Fruit fly (Drosophila melanogaster): Measurements from ENCODE around the gene CG6813.
A peak's percentile ranks its signal among the peaks of the same experiment; 100 is the strongest.

CG6813 gene

dm6 chr3R:11623025-11623424 is 3.4 kb downstream of the CG6813 start, which contains the start of gene CG14711 (continued):
- no peak; the same call in 1 of the 2 replicates for TF ChIP-seq CG31441 (GFP tag; IDR thresholded peaks at IDR 0.05)
- TF ChIP-seq CG13775 (GFP tag; optimal IDR thresholded peaks at IDR 0.05), result peak; percentile 92
- TF ChIP-seq CG3407 (GFP tag; optimal IDR thresholded peaks at IDR 0.05), result peak; percentile 62
- TF ChIP-seq NC2α (GFP tag; optimal IDR thresholded peaks at IDR 0.05), result peak; percentile 27
- peak; percentile 82; the same call in 2 of the 3 replicates for TF ChIP-seq C15 (GFP tag; IDR thresholded peaks at IDR 0.05)
- no peak for TF ChIP-seq Dfd (GFP tag; optimal IDR thresholded peaks at IDR 0.05)
- no peak for TF ChIP-seq Dek (tag; optimal IDR thresholded peaks at IDR 0.05)
- peak; percentile 69 for TF ChIP-seq kni (GFP tag; optimal IDR thresholded peaks at IDR 0.05)
- TF ChIP-seq HLH4C (GFP tag; IDR thresholded peaks at IDR 0.05; ENCODE audit: partially characterized antibody), result peak; percentile 77
- peak; percentile 91 for TF ChIP-seq CG13424 (tag; optimal IDR thresholded peaks at IDR 0.05)
- peak; percentile 86 for TF ChIP-seq Chrac-16 (GFP tag; optimal IDR thresholded peaks at IDR 0.05)
- peak; percentile 68 for TF ChIP-seq Antp (GFP tag; optimal IDR thresholded peaks at IDR 0.05)
- peak; percentile 87 for TF ChIP-seq Max (GFP tag; optimal IDR thresholded peaks at IDR 0.05)
- peak; percentile 61 for TF ChIP-seq CG7786 (GFP tag; optimal IDR thresholded peaks at IDR 0.05)
- TF ChIP-seq her (GFP tag; optimal IDR thresholded peaks at IDR 0.05), result no peak
- TF ChIP-seq CG15011 (GFP tag; optimal IDR thresholded peaks at IDR 0.05), result no peak
- peak; percentile 75 for TF ChIP-seq pho (GFP tag; optimal IDR thresholded peaks at IDR 0.05)
- peak; percentile 89 for TF ChIP-seq Hsf (GFP tag; optimal IDR thresholded peaks at IDR 0.05)
- peak; percentile 10 for TF ChIP-seq pb (GFP tag; optimal IDR thresholded peaks at IDR 0.05)
- peak; percentile 96 for TF ChIP-seq row (GFP tag; IDR thresholded peaks at IDR 0.05)
- peak; percentile 64 for TF ChIP-seq CG18619 (GFP tag; optimal IDR thresholded peaks at IDR 0.05)
- TF ChIP-seq dan (GFP tag; IDR thresholded peaks at IDR 0.05), result no peak
- TF ChIP-seq CG6791 (GFP tag; IDR thresholded peaks at IDR 0.05; ENCODE audit: partially characterized antibody), result peak; percentile 75
- peak; percentile 82 for TF ChIP-seq tgo (GFP tag; IDR thresholded peaks at IDR 0.05)
- no peak for TF ChIP-seq Sox102F (GFP tag; optimal IDR thresholded peaks at IDR 0.05)
- no peak for TF ChIP-seq jigr1 (GFP tag; IDR thresholded peaks at IDR 0.05)
- TF ChIP-seq ken (GFP tag; IDR thresholded peaks at IDR 0.05), result peak; percentile 65; the same call in 1 of the 3 replicates
- peak; percentile 80 for TF ChIP-seq CG18476 (GFP tag; optimal IDR thresholded peaks at IDR 0.05)
- TF ChIP-seq CG7372 (GFP tag; IDR thresholded peaks at IDR 0.05), result peak; percentile 81
- peak; percentile 52; the same call in 2 of the 3 replicates for TF ChIP-seq croc (GFP tag; conservative IDR thresholded peaks at IDR 0.05)
- peak; percentile 58 for TF ChIP-seq mirr (GFP tag; optimal IDR thresholded peaks at IDR 0.05)
- no peak for TF ChIP-seq fru (optimal IDR thresholded peaks at IDR 0.05)
- no peak for TF ChIP-seq cad (GFP tag; optimal IDR thresholded peaks at IDR 0.05)
- peak; percentile 92 for TF ChIP-seq CG12659 (GFP tag; optimal IDR thresholded peaks at IDR 0.05)
- peak; percentile 53; the same call in 1 of the 3 replicates for TF ChIP-seq Optix (GFP tag; IDR thresholded peaks at IDR 0.05)
- TF ChIP-seq Hr78 (GFP tag; optimal IDR thresholded peaks at IDR 0.05), result no peak
- TF ChIP-seq peb (GFP tag; IDR thresholded peaks at IDR 0.05), result peak; percentile 78
- TF ChIP-seq CG18011 (GFP tag; optimal IDR thresholded peaks at IDR 0.05), result peak; percentile 73
- peak; percentile 60 for TF ChIP-seq CG6854 (GFP tag; optimal IDR thresholded peaks at IDR 0.05)
- peak; percentile 79 for TF ChIP-seq CG10147 (GFP tag; optimal IDR thresholded peaks at IDR 0.05)
- TF ChIP-seq CG5245 (GFP tag; optimal IDR thresholded peaks at IDR 0.05), result peak; percentile 78

Measured in whole organism, embryonic.